Worm (Caenorhabditis elegans): Measurements from ENCODE around the gene nhr-258.

ce11 chrIV:8010521-8010920 is 34.2 kb upstream of the nhr-258 start:
- TF ChIP-seq ama-1 (optimal IDR thresholded peaks at IDR 0.05) (no peak), sea-1 (GFP tag; conservative IDR thresholded peaks at IDR 0.05) (no peak), tbx-37 (GFP tag; conservative IDR thresholded peaks at IDR 0.05) (no peak), ceh-13 (GFP tag; optimal IDR thresholded peaks at IDR 0.05) (no peak), hnd-1 (tag; optimal IDR thresholded peaks at IDR 0.05) (no peak)
